Worm (Caenorhabditis elegans) whole organism, L2 larva: ENCODE results near the gene faxc-1.

Source experiments
- F13H6.1 ChIP-seq: sonication (generic microtip); optimal IDR thresholded peaks from 2 replicates; lab custom pipeline; 2016; ENCODE audit warnings: missing genetic modification characterization, missing compliant biosample characterization
- ama-1 ChIP-seq: fragments of 150-350 bp; optimal IDR thresholded peaks from 2 replicates; lab custom pipeline; 2018; ENCODE audit warnings: inconsistent platforms
- fos-1 ChIP-seq: fragments of 150-350 bp; optimal IDR thresholded peaks from 2 replicates; lab custom pipeline; 2014; ENCODE audit warnings: missing biosample characterization, missing genetic modification characterization
- nhr-6 ChIP-seq: fragments of 150-350 bp; optimal IDR thresholded peaks from 2 replicates; lab custom pipeline; 2014; ENCODE audit warnings: missing biosample characterization, missing genetic modification characterization
- sem-4 ChIP-seq: fragments of 150-350 bp; optimal IDR thresholded peaks from 2 replicates; lab custom pipeline; 2014; ENCODE audit warnings: missing biosample characterization, missing genetic modification reagents, missing genetic modification characterization
- unc-62 ChIP-seq: fragments of 150-350 bp; optimal IDR thresholded peaks from 2 replicates; lab custom pipeline; 2014; ENCODE audit warnings: missing biosample characterization, missing genetic modification reagents, missing genetic modification characterization
- ztf-1 ChIP-seq: fragments of 200-800 bp; sonication (Bioruptor generic); conservative IDR thresholded peaks from 2 replicates; pipeline ENCODE4 v1.3.6; 2022; ENCODE audit warnings: missing genetic modification characterization, missing compliant biosample characterization
- ztf-11 ChIP-seq: sonication (generic microtip); optimal IDR thresholded peaks from 2 replicates; lab custom pipeline; 2017; ENCODE audit warnings: missing biosample characterization, missing genetic modification characterization

ce11 chrII:12274944-12275343 lies 11.0 kb downstream of the faxc-1 start, which contains the start of gene Y57A10A.27:
- TF ChIP-seq ama-1 (lab: Kevin White, UChicago) (no peak), ztf-11 (tag; lab: Kevin White, UChicago) (no peak), unc-62 (GFP tag; lab: Kevin White, UChicago) (no peak), fos-1 (no peak), F13H6.1 (tag; lab: Kevin White, UChicago) (no peak), nhr-6 (tag; lab: Kevin White, UChicago) (no peak), sem-4 (tag; lab: Kevin White, UChicago) (no peak), ztf-1 (no peak)
